Worm (Caenorhabditis elegans) whole organism, L2 larva: ENCODE measurements around the gene ins-6.

ENCODE experiments used
- C34F6.9 ChIP-seq: fragments of 150-350 bp; optimal IDR thresholded peaks from 2 replicates; lab custom pipeline; 2014; ENCODE audit warnings: missing biosample characterization, missing genetic modification characterization
- R02D3.7 ChIP-seq: fragments of 150-350 bp; optimal IDR thresholded peaks from 2 replicates; lab custom pipeline; 2014; ENCODE audit warnings: missing biosample characterization, missing genetic modification characterization
- Y55F3AM.14 ChIP-seq: fragments of 200-800 bp; sonication (Bioruptor generic); optimal IDR thresholded peaks from 2 replicates; lab custom pipeline; 2018; ENCODE audit warnings: mild to moderate bottlenecking, missing genetic modification characterization, missing compliant biosample characterization
- ZK546.5 ChIP-seq: sonication (generic microtip); optimal IDR thresholded peaks from 2 replicates; lab custom pipeline; 2017; ENCODE audit warnings: missing biosample characterization, missing genetic modification characterization
- alr-1 ChIP-seq: fragments of 150-350 bp; optimal IDR thresholded peaks from 2 replicates; lab custom pipeline; 2014; ENCODE audit warnings: missing biosample characterization, missing genetic modification characterization
- ama-1 ChIP-seq: fragments of 150-350 bp; optimal IDR thresholded peaks from 2 replicates; lab custom pipeline; 2018; ENCODE audit warnings: inconsistent platforms
- blmp-1 ChIP-seq: sonication (generic microtip); optimal IDR thresholded peaks from 2 replicates; lab custom pipeline; 2017; ENCODE audit warnings: missing genetic modification characterization, mild to moderate bottlenecking, missing compliant biosample characterization, antibody characterized with exemption, moderate library complexity; ENCODE audit not compliant: insufficient read depth
- ceh-16 ChIP-seq: fragments of 150-350 bp; optimal IDR thresholded peaks from 2 replicates; lab custom pipeline; 2014; ENCODE audit warnings: missing biosample characterization, missing genetic modification characterization
- crh-2 ChIP-seq: sonication (generic microtip); optimal IDR thresholded peaks from 2 replicates; lab custom pipeline; 2017; ENCODE audit warnings: missing biosample characterization, missing genetic modification characterization
- dmd-4 ChIP-seq: sonication (generic microtip); optimal IDR thresholded peaks from 2 replicates; lab custom pipeline; 2017; ENCODE audit warnings: missing biosample characterization, missing genetic modification characterization
- egl-27 ChIP-seq: sonication (generic microtip); optimal IDR thresholded peaks from 3 replicates; lab custom pipeline; 2017; ENCODE audit warnings: missing biosample characterization, missing genetic modification reagents, missing genetic modification characterization
- elt-3 ChIP-seq: sonication (generic microtip); optimal IDR thresholded peaks from 2 replicates; lab custom pipeline; 2017; ENCODE audit warnings: missing biosample characterization, missing genetic modification characterization
- fos-1 ChIP-seq: fragments of 150-350 bp; optimal IDR thresholded peaks from 2 replicates; lab custom pipeline; 2014; ENCODE audit warnings: missing biosample characterization, missing genetic modification characterization
- lin-11 ChIP-seq: fragments of 150-350 bp; sonication (generic microtip); optimal IDR thresholded peaks from 2 replicates; lab custom pipeline; 2014; ENCODE audit warnings: missing biosample characterization, missing genetic modification characterization, inconsistent platforms, mixed read lengths
- lin-39 ChIP-seq: fragments of 150-350 bp; optimal IDR thresholded peaks from 2 replicates; lab custom pipeline; 2014; ENCODE audit warnings: missing biosample characterization, missing genetic modification reagents, missing genetic modification characterization
- lsy-2 ChIP-seq, 2 experiments: fragments of 150-350 bp in 1 of 2; sonication (generic microtip) in 1 of 2; optimal IDR thresholded peaks; 2 replicates each; lab custom pipeline; 2014 to 2017; ENCODE audit warnings: missing biosample characterization in 2 of 2, missing genetic modification characterization in 2 of 2
- mab-5 ChIP-seq: fragments of 150-350 bp; optimal IDR thresholded peaks from 2 replicates; lab custom pipeline; 2014; ENCODE audit warnings: missing biosample characterization, missing genetic modification characterization
- mbf-1 ChIP-seq: sonication (generic microtip); optimal IDR thresholded peaks from 2 replicates; lab custom pipeline; 2017; ENCODE audit warnings: missing biosample characterization, missing genetic modification characterization
- nhr-11 ChIP-seq: fragments of 150-350 bp; optimal IDR thresholded peaks from 2 replicates; lab custom pipeline; 2014; ENCODE audit warnings: missing biosample characterization, missing genetic modification characterization
- nhr-129 ChIP-seq: fragments of 150-350 bp; optimal IDR thresholded peaks from 2 replicates; lab custom pipeline; 2014; ENCODE audit warnings: missing biosample characterization, missing genetic modification characterization
- nhr-21 ChIP-seq: fragments of 150-350 bp; optimal IDR thresholded peaks from 2 replicates; lab custom pipeline; 2014; ENCODE audit warnings: missing biosample characterization, missing genetic modification characterization
- nhr-23 ChIP-seq: fragments of 150-350 bp; optimal IDR thresholded peaks from 2 replicates; lab custom pipeline; 2014; ENCODE audit warnings: missing biosample characterization, missing genetic modification reagents, missing genetic modification characterization
- nhr-237 ChIP-seq: fragments of 150-350 bp; optimal IDR thresholded peaks from 2 replicates; lab custom pipeline; 2014; ENCODE audit warnings: missing biosample characterization, missing genetic modification characterization
- nhr-25 ChIP-seq: fragments of 150-350 bp; sonication (generic microtip); optimal IDR thresholded peaks from 3 replicates; lab custom pipeline; 2014; ENCODE audit warnings: missing biosample characterization, missing genetic modification characterization
- nhr-6 ChIP-seq: fragments of 150-350 bp; optimal IDR thresholded peaks from 2 replicates; lab custom pipeline; 2014; ENCODE audit warnings: missing biosample characterization, missing genetic modification characterization
- nhr-77 ChIP-seq: fragments of 150-350 bp; optimal IDR thresholded peaks from 2 replicates; lab custom pipeline; 2014; ENCODE audit warnings: missing biosample characterization, missing genetic modification characterization
- peb-1 ChIP-seq: fragments of 150-350 bp; optimal IDR thresholded peaks from 2 replicates; lab custom pipeline; 2014; ENCODE audit warnings: missing biosample characterization, missing genetic modification characterization
- sem-4 ChIP-seq: fragments of 150-350 bp; optimal IDR thresholded peaks from 2 replicates; lab custom pipeline; 2014; ENCODE audit warnings: missing biosample characterization, missing genetic modification reagents, missing genetic modification characterization
- skn-1 ChIP-seq: sonication (generic microtip); optimal IDR thresholded peaks from 2 replicates; lab custom pipeline; 2017; ENCODE audit warnings: missing biosample characterization, missing genetic modification characterization
- sma-9 ChIP-seq, 2 experiments: fragments of 150-350 bp in 1 of 2; sonication (generic microtip) in 1 of 2; optimal IDR thresholded peaks; 2 replicates each; lab custom pipeline; 2014 to 2016; ENCODE audit warnings: missing genetic modification characterization in 2 of 2, mild to moderate bottlenecking in 1 of 2, missing biosample characterization in 1 of 2, missing compliant biosample characterization in 1 of 2, missing genetic modification reagents in 1 of 2, moderate library complexity in 1 of 2
- snpc-4 ChIP-seq: fragments of 150-350 bp; optimal IDR thresholded peaks from 2 replicates; lab custom pipeline; 2014; ENCODE audit warnings: missing biosample characterization, missing genetic modification characterization
- unc-39 ChIP-seq: fragments of 150-350 bp; optimal IDR thresholded peaks from 2 replicates; lab custom pipeline; 2014; ENCODE audit warnings: missing biosample characterization, missing genetic modification characterization
- unc-55 ChIP-seq: fragments of 150-350 bp; sonication (generic microtip); optimal IDR thresholded peaks from 3 replicates; lab custom pipeline; 2014; ENCODE audit warnings: missing biosample characterization, missing genetic modification reagents, missing genetic modification characterization
- unc-62 ChIP-seq: fragments of 150-350 bp; optimal IDR thresholded peaks from 2 replicates; lab custom pipeline; 2014; ENCODE audit warnings: missing biosample characterization, missing genetic modification reagents, missing genetic modification characterization
- zag-1 ChIP-seq: fragments of 150-350 bp; optimal IDR thresholded peaks from 2 replicates; lab custom pipeline; 2014; ENCODE audit warnings: missing biosample characterization, missing genetic modification characterization
- ztf-1 ChIP-seq: fragments of 200-800 bp; sonication (Bioruptor generic); conservative IDR thresholded peaks from 2 replicates; pipeline ENCODE4 v1.3.6; 2022; ENCODE audit warnings: missing genetic modification characterization, missing compliant biosample characterization
- ztf-4 ChIP-seq: fragments of 150-350 bp; optimal IDR thresholded peaks from 2 replicates; lab custom pipeline; 2014; ENCODE audit warnings: missing biosample characterization, missing genetic modification characterization

The ins-6 gene

DNA sequence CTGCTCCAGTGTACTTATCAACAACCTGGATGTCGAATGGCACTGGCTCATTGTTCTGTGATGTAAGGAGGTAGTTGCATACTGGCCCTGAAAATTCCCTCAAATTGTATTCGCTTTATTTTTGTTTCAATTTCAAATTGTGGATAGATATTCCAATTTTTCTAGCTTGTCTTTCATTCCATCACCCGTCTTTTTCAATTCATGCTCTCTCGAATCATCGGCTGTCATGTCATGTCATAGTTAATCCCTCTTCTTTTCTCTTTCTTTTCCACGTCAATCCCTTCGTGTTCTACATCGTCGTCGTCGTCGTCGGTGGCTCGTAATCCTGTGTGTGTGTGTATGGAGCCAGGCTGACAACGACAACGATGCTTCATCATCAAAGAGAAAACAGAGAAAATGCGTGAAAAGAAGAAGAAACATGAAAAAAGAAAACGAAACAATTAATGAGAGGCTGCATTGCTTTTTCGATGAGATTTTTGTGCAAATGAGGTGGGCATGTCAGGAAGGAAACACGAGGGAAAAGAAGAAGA, 44.5 kb upstream of the ins-6 start:
- no peak for TF ChIP-seq ZK546.5 (tag; lab: Kevin White, UChicago)
- no peak for TF ChIP-seq mab-5
- peak; percentile 26 for TF ChIP-seq nhr-129 (tag; lab: Kevin White, UChicago)
- TF ChIP-seq unc-55 (GFP tag; lab: Kevin White, UChicago), result peak; percentile 77
- peak in 1 of 2 experiments; percentile 2 for TF ChIP-seq lsy-2 (tag; optimal IDR thresholded peaks at IDR 0.05; lab: Kevin White, UChicago)
- peak; percentile 21 for TF ChIP-seq C34F6.9
- peak; percentile 0 for TF ChIP-seq crh-2 (tag; lab: Kevin White, UChicago)

- TF ChIP-seq lin-39 (tag; lab: Kevin White, UChicago) (no peak), nhr-129 (tag; lab: Kevin White, UChicago) (no peak), mbf-1 (tag; lab: Kevin White, UChicago) (no peak), egl-27 (tag; lab: Kevin White, UChicago) (no peak), nhr-237 (no peak), snpc-4 (no peak), nhr-11 (tag; lab: Kevin White, UChicago) (no peak), nhr-25 (tag; lab: Kevin White, UChicago) (no peak), sma-9 (GFP tag; optimal IDR thresholded peaks at IDR 0.05; lab: Kevin White, UChicago) (no peak), sma-9 (tag; optimal IDR thresholded peaks at IDR 0.05; lab: Kevin White, UChicago) (no peak)
These were observed 43.7 kb upstream of the ins-6 start, which contains the start of gene casy-1 for ce11 chrII:5956583-5956982. casy-1 (minus strand) TSS chrII:5956683.

DNA sequence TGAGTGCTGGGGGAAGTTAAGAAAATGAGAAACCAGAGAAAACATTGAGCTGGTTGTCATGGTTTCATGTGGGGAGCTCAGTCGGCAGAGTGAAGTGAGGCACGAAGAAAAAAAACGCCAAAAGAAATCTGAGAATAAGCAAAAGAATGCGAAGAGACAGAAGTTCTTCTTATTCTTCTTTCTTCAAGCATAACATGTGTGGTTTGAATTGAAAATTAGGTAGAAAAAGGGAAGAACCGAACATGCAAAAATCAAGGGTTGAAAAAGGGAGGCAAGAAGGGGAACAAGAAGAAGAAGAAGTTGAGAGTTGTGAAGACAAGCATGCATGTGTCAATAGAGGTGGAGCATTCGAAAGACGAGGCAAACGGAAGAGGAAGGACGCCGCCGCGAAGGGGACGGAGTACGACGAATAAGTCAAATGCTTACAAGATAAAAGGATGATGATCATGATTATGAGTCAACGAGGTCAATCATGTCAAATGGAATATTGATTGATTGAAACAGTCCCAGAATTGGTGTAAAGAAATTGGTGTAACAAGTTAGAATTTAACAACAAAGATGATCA, 42.4 kb upstream of the ins-6 start:
- TF ChIP-seq nhr-129 (tag; lab: Kevin White, UChicago), result no peak
- no peak for TF ChIP-seq ztf-1
- peak; percentile 13 for TF ChIP-seq C34F6.9

DNA sequence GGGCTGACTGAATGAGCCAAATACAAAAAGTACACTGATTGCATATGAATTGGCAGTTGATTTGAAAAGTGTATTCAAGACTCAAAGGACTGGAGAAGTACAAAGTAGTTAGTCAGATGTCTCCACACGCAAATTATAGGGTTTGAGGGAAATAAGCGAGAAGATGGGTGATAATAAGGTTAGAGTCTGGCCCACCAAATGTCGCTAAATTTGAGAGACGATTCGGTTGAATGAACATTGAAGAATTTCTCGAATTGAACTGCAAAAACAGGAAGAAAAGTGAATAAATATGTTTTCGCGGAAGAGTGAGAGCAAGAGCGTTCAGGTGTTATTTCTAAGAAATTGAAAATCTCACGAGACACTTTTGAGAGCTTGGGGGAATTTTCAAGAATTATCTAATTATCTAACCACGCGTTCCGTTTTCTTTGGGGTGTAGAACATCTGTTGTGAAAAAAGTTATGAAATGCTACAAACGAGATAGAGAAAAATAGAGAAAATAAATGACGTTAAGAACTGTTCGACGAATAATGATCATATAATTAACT, 40.6 kb upstream of the ins-6 start:
- peak in 1 of 2 experiments; percentile 1 for TF ChIP-seq lsy-2 (tag; optimal IDR thresholded peaks at IDR 0.05; lab: Kevin White, UChicago)
- TF ChIP-seq crh-2 (tag; lab: Kevin White, UChicago), result no peak
- TF ChIP-seq nhr-21, result peak; percentile 52
- TF ChIP-seq sem-4, result no peak
- no peak for TF ChIP-seq skn-1 (tag; lab: Kevin White, UChicago)

DNA sequence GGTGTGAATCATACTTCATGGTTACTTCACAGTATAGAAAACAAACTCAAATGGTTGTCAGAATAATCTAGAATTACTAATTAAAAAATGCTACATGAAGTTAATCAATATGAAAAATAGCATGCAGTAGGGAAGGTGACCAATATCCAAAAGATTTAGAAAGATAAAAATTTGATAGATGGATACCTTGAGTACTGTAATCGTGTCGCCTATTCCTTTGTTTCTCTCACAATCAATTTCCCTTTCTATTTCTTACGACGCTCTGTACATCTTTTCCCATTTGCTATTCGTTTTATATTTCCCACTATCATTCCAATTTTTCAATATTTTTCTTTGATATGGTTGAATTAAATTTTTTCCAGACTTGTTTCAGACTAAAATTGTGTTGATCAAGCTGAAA, 38.9 kb upstream of the ins-6 start, which contains the start of gene B0034.7:
B0034.7 (plus strand) TSS at position 301 of the 400 bp plus-strand sequence.
- no peak for TF ChIP-seq unc-39 (tag; lab: Kevin White, UChicago)
- TF ChIP-seq lin-39 (tag; lab: Kevin White, UChicago), result no peak
- no peak for TF ChIP-seq nhr-237
- no peak for TF ChIP-seq lin-11 (tag; lab: Kevin White, UChicago)
- no peak for TF ChIP-seq sem-4
- TF ChIP-seq ama-1 (lab: Kevin White, UChicago), result no peak
- no peak for TF ChIP-seq nhr-11 (tag; lab: Kevin White, UChicago)
- no peak for TF ChIP-seq nhr-77 (tag; lab: Kevin White, UChicago)
- TF ChIP-seq ztf-4 (tag; lab: Kevin White, UChicago), result no peak
- TF ChIP-seq crh-2 (tag; lab: Kevin White, UChicago), result no peak
- no peak for TF ChIP-seq ceh-16 (tag; lab: Kevin White, UChicago)

DNA sequence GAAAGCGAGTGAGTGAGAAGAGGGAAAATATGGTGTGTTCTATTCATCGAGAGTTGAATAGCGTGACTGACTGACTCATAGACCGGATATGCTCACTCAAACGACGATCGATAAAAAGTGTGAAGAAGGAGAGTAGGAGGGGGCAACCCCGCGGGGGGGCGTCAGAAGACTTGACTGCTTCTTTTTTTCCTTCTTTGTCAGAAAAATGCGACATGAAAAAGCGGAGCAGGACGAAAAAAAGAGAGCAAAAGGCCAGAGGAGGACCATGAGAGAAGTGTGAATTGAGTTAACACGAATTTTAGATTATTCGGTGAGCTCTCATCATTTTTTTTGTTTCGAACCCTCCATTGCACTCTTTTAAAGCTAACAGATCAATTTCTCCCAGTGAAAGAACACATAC, 37.9 kb upstream of the ins-6 start:
- no peak for TF ChIP-seq mbf-1 (tag; lab: Kevin White, UChicago)
- no peak for TF ChIP-seq crh-2 (tag; lab: Kevin White, UChicago)
- no peak for TF ChIP-seq alr-1 (tag; lab: Kevin White, UChicago)
- TF ChIP-seq lin-11 (tag; lab: Kevin White, UChicago), result no peak
- TF ChIP-seq blmp-1 (tag; lab: Kevin White, UChicago), result no peak
- TF ChIP-seq nhr-6 (tag; lab: Kevin White, UChicago), result no peak
- TF ChIP-seq zag-1 (tag; lab: Kevin White, UChicago), result peak; percentile 23
- TF ChIP-seq peb-1 (tag; lab: Kevin White, UChicago), result no peak
- TF ChIP-seq Y55F3AM.14, result no peak
- TF ChIP-seq mab-5, result no peak
- no peak for TF ChIP-seq ztf-4 (tag; lab: Kevin White, UChicago)
- no peak for TF ChIP-seq nhr-237
- no peak for TF ChIP-seq R02D3.7 (tag; lab: Kevin White, UChicago)
- no peak for TF ChIP-seq dmd-4 (tag; lab: Kevin White, UChicago)
- TF ChIP-seq unc-62 (GFP tag; lab: Kevin White, UChicago), result no peak
- peak in 1 of 2 experiments; percentile 6 for TF ChIP-seq lsy-2 (tag; optimal IDR thresholded peaks at IDR 0.05; lab: Kevin White, UChicago)
- TF ChIP-seq lin-39 (tag; lab: Kevin White, UChicago), result no peak
- TF ChIP-seq C34F6.9, result no peak
- TF ChIP-seq nhr-23 (tag; lab: Kevin White, UChicago), result no peak
- TF ChIP-seq unc-39 (tag; lab: Kevin White, UChicago), result no peak
- peak; percentile 34 for TF ChIP-seq sma-9 (GFP tag; optimal IDR thresholded peaks at IDR 0.05; lab: Kevin White, UChicago)
- no peak for TF ChIP-seq sma-9 (tag; optimal IDR thresholded peaks at IDR 0.05; lab: Kevin White, UChicago)
- TF ChIP-seq fos-1, result no peak
- TF ChIP-seq elt-3, result no peak
- TF ChIP-seq, all 48 proteins: peak for 3
